Worm (Caenorhabditis elegans) whole organism, early embryonic: ENCODE data around the gene gcy-7.

ENCODE experiments used
- F13C5.2 ChIP-seq: sonication (generic microtip); optimal IDR thresholded peaks from 2 replicates; lab custom pipeline; 2017; ENCODE audit warnings: mild to moderate bottlenecking, missing genetic modification characterization, inconsistent platforms, missing compliant biosample characterization
- ama-1 ChIP-seq: fragments of 150-350 bp; optimal IDR thresholded peaks from 2 replicates; lab custom pipeline; 2014
- flt-1 ChIP-seq: fragments of 200-800 bp; sonication (Bioruptor generic); IDR thresholded peaks from 2 replicates; pipeline ENCODE4 v1.3.6; 2022; ENCODE audit warnings: missing genetic modification characterization, missing compliant biosample characterization
- hnd-1 ChIP-seq: sonication (generic microtip); optimal IDR thresholded peaks from 2 replicates; lab custom pipeline; 2016; ENCODE audit warnings: missing genetic modification characterization, missing compliant biosample characterization
- scrt-1 ChIP-seq: fragments of 200-800 bp; sonication (Bioruptor generic); IDR thresholded peaks from 2 replicates; pipeline ENCODE4 v1.3.6; 2022; ENCODE audit warnings: missing genetic modification characterization, missing compliant biosample characterization
- tbx-11 ChIP-seq: fragments of 200-800 bp; sonication (Bioruptor generic); IDR thresholded peaks from 2 replicates; pipeline ENCODE4 v1.3.6; 2022; ENCODE audit warnings: missing genetic modification characterization, missing compliant biosample characterization

DNA sequence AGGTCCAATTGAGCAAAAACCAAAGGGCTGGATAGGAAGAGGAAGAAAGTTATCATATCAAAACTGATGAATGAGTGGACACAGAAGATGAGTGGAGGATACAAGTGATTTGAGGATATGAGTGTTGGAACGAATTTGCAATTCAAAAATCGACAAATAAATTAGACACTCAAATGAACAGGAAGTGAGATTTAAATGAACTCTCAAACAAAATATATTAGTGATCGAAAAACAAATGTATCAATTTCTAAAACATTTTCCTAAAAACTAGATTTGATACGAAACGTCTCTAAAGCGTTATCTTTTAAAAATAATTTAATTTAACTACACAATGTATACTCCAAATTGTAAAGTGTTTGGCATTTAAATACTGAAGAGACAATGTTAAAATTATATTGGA lies 11.7 kb upstream of the gcy-7 start, which contains the start of gene F38E1.10:
- no peak for TF ChIP-seq scrt-1 (GFP tag; lab: Robert Waterston, UW)
- no peak for TF ChIP-seq tbx-11
- TF ChIP-seq hnd-1 (tag; lab: Kevin White, UChicago): no peak
- no peak for TF ChIP-seq F13C5.2 (tag; lab: Kevin White, UChicago)
- no peak for TF ChIP-seq ama-1
- TF ChIP-seq flt-1 (GFP tag; lab: Robert Waterston, UW): no peak
